Fruit fly (Drosophila melanogaster): ENCODE results near the gene CG10357.

CG10357 gene

DNA sequence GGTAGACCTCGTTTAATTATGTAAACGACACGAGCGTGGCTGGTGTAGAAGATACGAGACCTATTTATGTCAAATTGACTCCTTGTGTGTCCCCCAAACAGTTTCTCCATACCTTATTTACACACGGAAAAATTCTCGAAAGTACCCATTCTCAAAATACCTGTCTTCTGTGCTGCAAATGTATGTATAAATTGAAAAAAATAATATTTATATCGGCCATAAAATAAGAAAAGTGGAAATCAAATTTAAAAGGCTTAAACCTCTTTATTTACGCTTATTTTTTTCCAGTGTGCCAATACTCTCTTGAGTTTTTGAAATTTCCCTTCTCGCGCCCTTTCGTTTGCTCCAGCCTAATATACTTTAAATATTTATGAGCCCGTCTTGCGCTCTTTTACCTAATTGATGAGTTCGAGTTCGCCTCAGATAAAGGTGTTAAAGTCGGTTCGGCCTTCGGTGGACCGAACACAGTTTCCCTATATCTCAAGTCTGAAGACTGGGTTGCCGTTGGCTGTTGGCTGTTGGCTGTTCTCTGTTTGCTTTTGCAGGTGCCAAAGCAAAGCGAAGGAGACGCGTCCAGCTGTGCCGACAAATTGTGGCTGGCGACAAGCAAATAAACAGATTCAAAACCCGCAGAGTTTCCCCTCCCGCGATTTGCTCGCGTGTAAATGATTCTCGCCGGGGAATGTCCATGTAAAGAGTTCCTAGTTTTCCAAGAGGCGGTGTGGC lies 23.6 kb downstream of the CG10357 start (continued):
- peak; percentile 71 for TF ChIP-seq CG7357 (GFP tag; IDR thresholded peaks at IDR 0.05)
- TF ChIP-seq inv (GFP tag; IDR thresholded peaks at IDR 0.05; ENCODE audit: partially characterized antibody), result no peak
- TF ChIP-seq nmo (GFP tag; optimal IDR thresholded peaks at IDR 0.05), result peak; percentile 90
- TF ChIP-seq Usf (GFP tag; optimal IDR thresholded peaks at IDR 0.05), result peak; percentile 65
- TF ChIP-seq Atf3 (GFP tag; optimal IDR thresholded peaks at IDR 0.05), result peak; percentile 62
- peak; percentile 45 for TF ChIP-seq ind (GFP tag; optimal IDR thresholded peaks at IDR 0.05)
- TF ChIP-seq Hr39 (optimal IDR thresholded peaks at IDR 0.05), result no peak
- peak; percentile 78 for TF ChIP-seq CG7556 (GFP tag; optimal IDR thresholded peaks at IDR 0.05)
- peak; percentile 39 for TF ChIP-seq CG6254 (GFP tag; optimal IDR thresholded peaks at IDR 0.05)
- no peak for TF ChIP-seq Ravus (GFP tag; IDR thresholded peaks at IDR 0.05)
- TF ChIP-seq CG17568 (GFP tag; optimal IDR thresholded peaks at IDR 0.05), result peak; percentile 19
- peak; percentile 20 for TF ChIP-seq CG9817 (tag; optimal IDR thresholded peaks at IDR 0.05)
- no peak for TF ChIP-seq CG10274 (GFP tag; optimal IDR thresholded peaks at IDR 0.05)
- no peak for TF ChIP-seq CG15479 (GFP tag; optimal IDR thresholded peaks at IDR 0.05)
- peak; percentile 54 for TF ChIP-seq NfI (GFP tag; optimal IDR thresholded peaks at IDR 0.05)
- TF ChIP-seq sim (GFP tag; IDR thresholded peaks at IDR 0.05), result peak; percentile 70
- no peak for TF ChIP-seq ash1 (GFP tag; optimal IDR thresholded peaks at IDR 0.05)
- TF ChIP-seq knrl (GFP tag; IDR thresholded peaks at IDR 0.05; ENCODE audit: partially characterized antibody), result no peak
- no peak for TF ChIP-seq Dref (GFP tag; IDR thresholded peaks at IDR 0.05)
- TF ChIP-seq tap (tag; optimal IDR thresholded peaks at IDR 0.05), result peak; percentile 85
- TF ChIP-seq Lhr (GFP tag; optimal IDR thresholded peaks at IDR 0.05), result peak; percentile 73
- no peak for TF ChIP-seq emc (GFP tag; optimal IDR thresholded peaks at IDR 0.05)
- TF ChIP-seq Tbp (GFP tag; optimal IDR thresholded peaks at IDR 0.05), result no peak
- TF ChIP-seq Gug (GFP tag; IDR thresholded peaks at IDR 0.05), result peak; percentile 41; the same call in 2 of the 4 replicates
- TF ChIP-seq CG4820 (GFP tag; optimal IDR thresholded peaks at IDR 0.05), result peak; percentile 66
- 0 out of 2 replicates have a peak, but pooled peaks have one; percentile 24 for TF ChIP-seq danr (GFP tag; IDR thresholded peaks at IDR 0.05)
- TF ChIP-seq ro (GFP tag; IDR thresholded peaks at IDR 0.05), result peak; percentile 26; the same call in 1 of the 2 replicates
- no peak for TF ChIP-seq exex (tag; optimal IDR thresholded peaks at IDR 0.05)
- TF ChIP-seq Dip2 (GFP tag; IDR thresholded peaks at IDR 0.05), result no peak
- TF ChIP-seq CG17359 (tag; optimal IDR thresholded peaks at IDR 0.05), result peak; percentile 83
- TF ChIP-seq Hsf (GFP tag; optimal IDR thresholded peaks at IDR 0.05), result peak; percentile 71
- no peak for TF ChIP-seq CG16813 (GFP tag; IDR thresholded peaks at IDR 0.05; ENCODE audit: partially characterized antibody)
- peak; percentile 51 for TF ChIP-seq CG17802 (tag; optimal IDR thresholded peaks at IDR 0.05)
- no peak for TF ChIP-seq MESR4 (GFP tag; optimal IDR thresholded peaks at IDR 0.05)
- peak; percentile 82 for TF ChIP-seq CG8388 (GFP tag; optimal IDR thresholded peaks at IDR 0.05)
- peak; percentile 89 for TF ChIP-seq CG18262 (tag; optimal IDR thresholded peaks at IDR 0.05)
- no peak for TF ChIP-seq BEAF-32 (GFP tag; optimal IDR thresholded peaks at IDR 0.05)
- TF ChIP-seq sc (optimal IDR thresholded peaks at IDR 0.05), result no peak
- peak; percentile 80 for TF ChIP-seq sc (GFP tag; optimal IDR thresholded peaks at IDR 0.05)
- TF ChIP-seq Fer3 (tag; optimal IDR thresholded peaks at IDR 0.05), result peak; percentile 4
- TF ChIP-seq CG2712 (tag; optimal IDR thresholded peaks at IDR 0.05), result peak; percentile 92
- TF ChIP-seq crc (GFP tag; optimal IDR thresholded peaks at IDR 0.05), result peak; percentile 52
- TF ChIP-seq chinmo (GFP tag; IDR thresholded peaks at IDR 0.05; ENCODE audit: partially characterized antibody), result no peak
- peak; percentile 58 for TF ChIP-seq run (tag; optimal IDR thresholded peaks at IDR 0.05)
- peak; percentile 17 for TF ChIP-seq scrt (GFP tag; optimal IDR thresholded peaks at IDR 0.05)
- TF ChIP-seq CG6765 (GFP tag; optimal IDR thresholded peaks at IDR 0.05), result no peak
- TF ChIP-seq CG1603 (tag; optimal IDR thresholded peaks at IDR 0.05), result peak; percentile 47
- TF ChIP-seq CG8765 (GFP tag; IDR thresholded peaks at IDR 0.05), result no peak; the same call in 1 of the 2 replicates
- no peak for TF ChIP-seq D19B (GFP tag; optimal IDR thresholded peaks at IDR 0.05)

Data from whole organism, embryonic.